Fruit fly (Drosophila melanogaster) whole organism, embryonic: ENCODE data around the gene Muted.
A peak's percentile ranks its signal among the peaks of the same experiment; 100 is the strongest.

Experiments
- CG11093 ChIP-seq: fragments of 200-800 bp; sonication (Bioruptor generic); IDR thresholded peaks from 3 replicates; pipeline ENCODE4 v1.3.6; 2022; ENCODE audit warnings: missing biosample characterization, missing genetic modification characterization
- CG12659 ChIP-seq: fragments of 200-800 bp; sonication (Bioruptor generic); optimal IDR thresholded peaks from 3 replicates; lab custom pipeline; 2017; ENCODE audit warnings: mild to moderate bottlenecking, missing biosample characterization, missing genetic modification reagents, missing genetic modification characterization
- CG13287 ChIP-seq: fragments of 200-800 bp; sonication (Bioruptor generic); IDR thresholded peaks from 2 replicates; pipeline ENCODE4 v1.3.6; 2022; ENCODE audit warnings: missing biosample characterization, missing genetic modification characterization; ENCODE audit not compliant: partially characterized antibody
- CG14014 ChIP-seq: fragments of 200-800 bp; sonication (Bioruptor generic); IDR thresholded peaks from 2 replicates; pipeline ENCODE4 v1.3.6; 2022; ENCODE audit warnings: missing biosample characterization, missing genetic modification characterization
- CG14667 ChIP-seq: fragments of 200-800 bp; sonication (Bioruptor generic); IDR thresholded peaks from 2 replicates; pipeline ENCODE4 v1.3.6; 2022; ENCODE audit warnings: missing biosample characterization, missing genetic modification characterization
- CG1647 ChIP-seq: fragments of 200-800 bp; sonication (Bioruptor generic); optimal IDR thresholded peaks from 3 replicates; lab custom pipeline; 2016; ENCODE audit warnings: missing biosample characterization, missing genetic modification characterization
- CG30431 ChIP-seq: fragments of 200-800 bp; sonication (Bioruptor generic); optimal IDR thresholded peaks from 2 replicates; lab custom pipeline; 2017; ENCODE audit warnings: missing biosample characterization, missing genetic modification characterization
- CG3281 ChIP-seq: fragments of 200-800 bp; sonication (Bioruptor generic); optimal IDR thresholded peaks from 3 replicates; lab custom pipeline; 2017; ENCODE audit warnings: missing biosample characterization, mild to moderate bottlenecking, missing genetic modification characterization
- CG3847 ChIP-seq: fragments of 200-800 bp; sonication (Bioruptor generic); IDR thresholded peaks from 2 replicates; pipeline ENCODE4 v1.3.6; 2022; ENCODE audit warnings: missing biosample characterization, missing genetic modification characterization
- CG42726 ChIP-seq: fragments of 200-800 bp; sonication (Bioruptor generic); IDR thresholded peaks from 2 replicates; pipeline ENCODE4 v1.3.6; 2022; ENCODE audit warnings: missing biosample characterization, missing genetic modification characterization; ENCODE audit not compliant: partially characterized antibody
- CG4282 ChIP-seq: fragments of 200-800 bp; sonication (Bioruptor generic); optimal IDR thresholded peaks from 2 replicates; lab custom pipeline; 2016; ENCODE audit warnings: missing biosample characterization, missing genetic modification characterization
- CG4404 ChIP-seq: fragments of 200-800 bp; sonication (Bioruptor generic); IDR thresholded peaks from 2 replicates; pipeline ENCODE4 v1.3.6; 2022; ENCODE audit warnings: missing biosample characterization, missing genetic modification characterization
- CG8765 ChIP-seq: fragments of 200-800 bp; sonication (Bioruptor generic); IDR thresholded peaks from 2 replicates; pipeline ENCODE4 v1.3.6; 2022; ENCODE audit warnings: missing biosample characterization, missing genetic modification characterization
- CG9817 ChIP-seq: fragments of 200-800 bp; sonication (Bioruptor generic); optimal IDR thresholded peaks from 2 replicates; lab custom pipeline; 2018; ENCODE audit warnings: missing biosample characterization, mild to moderate bottlenecking, missing genetic modification characterization, moderate library complexity
- Dfd ChIP-seq, 2 experiments: fragments of >200 bp; optimal IDR thresholded peaks; 2 replicates each; lab custom pipeline; 2017; ENCODE audit warnings: missing biosample characterization in 2 of 2, missing genetic modification characterization in 2 of 2
- Dp ChIP-seq: fragments of 200-800 bp; sonication (Bioruptor generic); optimal IDR thresholded peaks from 2 replicates; lab custom pipeline; 2018; ENCODE audit warnings: missing biosample characterization, mild to moderate bottlenecking, missing genetic modification characterization, moderate library complexity
- Drgx ChIP-seq: fragments of 200-800 bp; sonication (Bioruptor generic); IDR thresholded peaks from 2 replicates; pipeline ENCODE4 v1.3.6; 2022; ENCODE audit warnings: missing biosample characterization, missing genetic modification characterization
- E2f2 ChIP-seq: fragments of 200-800 bp; sonication (Bioruptor generic); IDR thresholded peaks from 2 replicates; pipeline ENCODE4 v1.3.6; 2022; ENCODE audit warnings: missing biosample characterization, missing genetic modification characterization
- Fer2 ChIP-seq: fragments of 200-800 bp; sonication (Bioruptor generic); optimal IDR thresholded peaks from 2 replicates; lab custom pipeline; 2018; ENCODE audit warnings: missing biosample characterization, mild to moderate bottlenecking, missing genetic modification characterization, moderate library complexity
- Lpt ChIP-seq: fragments of >200 bp; optimal IDR thresholded peaks from 2 replicates; lab custom pipeline; 2018; ENCODE audit warnings: missing biosample characterization, missing genetic modification characterization
- MESR4 ChIP-seq: fragments of 200-800 bp; sonication (Bioruptor generic); optimal IDR thresholded peaks from 2 replicates; lab custom pipeline; 2018; ENCODE audit warnings: missing biosample characterization, mild to moderate bottlenecking, missing genetic modification characterization, moderate library complexity
- NC2α ChIP-seq: fragments of 200-800 bp; sonication (Bioruptor generic); optimal IDR thresholded peaks from 2 replicates; lab custom pipeline; 2016; ENCODE audit warnings: missing biosample characterization, missing genetic modification characterization
- NC2β ChIP-seq: fragments of 200-800 bp; sonication (Bioruptor generic); optimal IDR thresholded peaks from 2 replicates; lab custom pipeline; 2016; ENCODE audit warnings: missing biosample characterization, missing genetic modification characterization
- Nf-YC ChIP-seq: fragments of 200-800 bp; optimal IDR thresholded peaks from 3 replicates; lab custom pipeline; 2019; ENCODE audit warnings: missing biosample characterization, mild to moderate bottlenecking, missing genetic modification characterization, moderate library complexity
- Opbp ChIP-seq: fragments of 200-800 bp; sonication (Bioruptor generic); IDR thresholded peaks from 3 replicates; pipeline ENCODE4 v1.3.6; 2022; ENCODE audit warnings: missing biosample characterization, missing genetic modification characterization; ENCODE audit not compliant: partially characterized antibody
- Pdp1 ChIP-seq, 2 experiments: fragments of 200-800 bp; sonication (Bioruptor generic); optimal IDR thresholded peaks; 3 replicates each; lab custom pipeline; 2016; ENCODE audit warnings: missing biosample characterization in 2 of 2, missing genetic modification characterization in 2 of 2, mild to moderate bottlenecking in 1 of 2, moderate library complexity in 1 of 2
- Ravus ChIP-seq: fragments of 200-800 bp; sonication (Bioruptor generic); IDR thresholded peaks from 2 replicates; pipeline ENCODE4 v1.3.6; 2022; ENCODE audit warnings: missing biosample characterization, missing genetic modification characterization
- Xbp1 ChIP-seq: fragments of 200-800 bp; sonication (Bioruptor generic); optimal IDR thresholded peaks from 3 replicates; lab custom pipeline; 2016; ENCODE audit warnings: missing biosample characterization, mild to moderate bottlenecking, missing genetic modification characterization
- abd-A ChIP-seq: fragments of 200-800 bp; sonication (Bioruptor generic); optimal IDR thresholded peaks from 3 replicates; lab custom pipeline; 2019; ENCODE audit warnings: missing biosample characterization, mild to moderate bottlenecking, missing genetic modification characterization, moderate library complexity
- ase ChIP-seq: fragments of 200-800 bp; sonication (Bioruptor generic); IDR thresholded peaks from 3 replicates; pipeline ENCODE4 v1.3.6; 2022; ENCODE audit warnings: missing biosample characterization, missing genetic modification characterization
- bsh ChIP-seq, 2 experiments: fragments of 200-800 bp; sonication (Bioruptor generic); optimal IDR thresholded peaks; 2 replicates each; lab custom pipeline; 2017 to 2018; ENCODE audit warnings: mild to moderate bottlenecking in 2 of 2, missing biosample characterization in 2 of 2, missing genetic modification characterization in 2 of 2, moderate library complexity in 1 of 2
- cato ChIP-seq: fragments of 200-800 bp; sonication (Bioruptor generic); optimal IDR thresholded peaks from 2 replicates; lab custom pipeline; 2016; ENCODE audit warnings: missing biosample characterization, missing genetic modification characterization, borderline replicate concordance
- chinmo ChIP-seq: fragments of 200-800 bp; sonication (Bioruptor generic); IDR thresholded peaks from 4 replicates; pipeline ENCODE4 v1.3.6; 2022; ENCODE audit warnings: missing biosample characterization, missing genetic modification characterization; ENCODE audit not compliant: partially characterized antibody
- cwo ChIP-seq: fragments of 200-800 bp; sonication (Bioruptor generic); optimal IDR thresholded peaks from 3 replicates; lab custom pipeline; 2017; ENCODE audit warnings: missing biosample characterization, missing genetic modification characterization, mild to moderate bottlenecking, moderate library complexity, missing genetic modification reagents
- dmrt99B ChIP-seq: fragments of 200-800 bp; sonication (Bioruptor generic); optimal IDR thresholded peaks from 2 replicates; lab custom pipeline; 2018; ENCODE audit warnings: missing biosample characterization, mild to moderate bottlenecking, missing genetic modification characterization, moderate library complexity
- eyg ChIP-seq: fragments of 200-800 bp; sonication (Bioruptor generic); optimal IDR thresholded peaks from 3 replicates; lab custom pipeline; 2016; ENCODE audit warnings: missing biosample characterization, missing genetic modification characterization
- fd96Cb ChIP-seq: fragments of 200-800 bp; sonication (Bioruptor generic); optimal IDR thresholded peaks from 2 replicates; lab custom pipeline; 2018; ENCODE audit warnings: missing biosample characterization, mild to moderate bottlenecking, missing genetic modification characterization, moderate library complexity
- fru ChIP-seq: fragments of >200 bp; optimal IDR thresholded peaks from 2 replicates; lab custom pipeline; 2017
- gem ChIP-seq: fragments of 200-800 bp; sonication (Bioruptor generic); optimal IDR thresholded peaks from 2 replicates; lab custom pipeline; 2019; ENCODE audit warnings: missing biosample characterization, mild to moderate bottlenecking, missing genetic modification characterization, moderate library complexity
- lilli ChIP-seq: fragments of 200-800 bp; sonication (Bioruptor generic); optimal IDR thresholded peaks from 3 replicates; lab custom pipeline; 2016; ENCODE audit warnings: missing biosample characterization, missing genetic modification characterization
- lola ChIP-seq, 3 experiments: fragments of >200 bp in 2 of 3; fragments of 200-800 bp in 1 of 3; sonication (Bioruptor generic) in 1 of 3; optimal IDR thresholded peaks; 2 replicates each; lab custom pipeline; 2017 to 2019; ENCODE audit warnings: missing biosample characterization in 3 of 3, missing genetic modification characterization in 3 of 3, mild to moderate bottlenecking in 1 of 3, moderate library complexity in 1 of 3
- pho ChIP-seq: fragments of 200-800 bp; sonication (Bioruptor generic); optimal IDR thresholded peaks from 2 replicates; lab custom pipeline; 2016; ENCODE audit warnings: missing biosample characterization, missing genetic modification characterization
- pros ChIP-seq: fragments of 200-800 bp; sonication (Bioruptor generic); optimal IDR thresholded peaks from 3 replicates; lab custom pipeline; 2019; ENCODE audit warnings: missing biosample characterization, mild to moderate bottlenecking, missing genetic modification characterization, moderate library complexity
- sens ChIP-seq: fragments of 200-800 bp; sonication (Bioruptor generic); peaks from one replicate; lab custom pipeline; 2016; ENCODE audit warnings: missing biosample characterization, missing genetic modification characterization
- sna ChIP-seq: fragments of 200-800 bp; sonication (Bioruptor generic); IDR thresholded peaks from 2 replicates; pipeline ENCODE4 v1.3.6; 2022; ENCODE audit warnings: missing biosample characterization, missing genetic modification characterization; ENCODE audit not compliant: partially characterized antibody
- sob ChIP-seq: fragments of 200-800 bp; sonication (Bioruptor generic); IDR thresholded peaks from 2 replicates; pipeline ENCODE4 v1.3.6; 2022; ENCODE audit warnings: missing biosample characterization, missing genetic modification characterization
- tna ChIP-seq: fragments of 200-800 bp; sonication (Bioruptor generic); IDR thresholded peaks from 2 replicates; pipeline ENCODE4 v1.3.6; 2022; ENCODE audit warnings: missing biosample characterization, missing genetic modification characterization; ENCODE audit not compliant: partially characterized antibody
- trh ChIP-seq: fragments of 200-800 bp; sonication (Bioruptor generic); optimal IDR thresholded peaks from 2 replicates; lab custom pipeline; 2016; ENCODE audit warnings: missing biosample characterization, missing genetic modification characterization
- ttk ChIP-seq: fragments of 200-800 bp; sonication (Bioruptor generic); IDR thresholded peaks from 2 replicates; pipeline ENCODE4 v2.1.2; 2022; ENCODE audit warnings: missing biosample characterization, missing genetic modification characterization
- tup ChIP-seq: fragments of 200-800 bp; sonication (Bioruptor generic); optimal IDR thresholded peaks from 2 replicates; lab custom pipeline; 2016; ENCODE audit warnings: missing biosample characterization, mild to moderate bottlenecking, missing genetic modification characterization, moderate library complexity

Muted gene

DNA sequence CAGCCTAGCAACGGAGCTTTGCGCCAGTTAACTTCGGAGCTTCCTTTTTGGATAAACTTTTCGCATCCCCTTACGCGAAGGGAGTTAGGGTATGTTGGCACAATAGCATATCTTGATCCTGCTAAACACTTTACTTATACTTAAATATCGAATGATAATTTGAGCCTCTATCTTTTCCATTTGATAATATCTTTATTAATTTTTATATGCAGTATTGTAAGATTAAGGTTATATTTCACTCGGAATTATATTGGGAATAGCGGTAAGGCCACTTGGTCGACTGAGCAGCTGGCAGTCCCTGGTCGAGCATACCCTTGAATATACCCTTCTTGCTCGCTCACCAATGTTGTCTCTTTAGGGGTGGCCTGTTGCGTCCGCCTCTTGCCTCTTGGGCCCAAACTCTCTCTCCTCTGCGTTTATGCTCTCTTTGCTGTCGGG lies 6.4 kb downstream of the Muted start (continued):
- TF ChIP-seq CG11093 (GFP tag; lab: Robert Waterston, UW) (peak; percentile 55; the same call in 1 of the 3 replicates), NC2β (GFP tag; lab: Kevin White, UChicago) (no peak), tup (GFP tag; lab: Kevin White, UChicago) (no peak), Nf-YC (tag; lab: Kevin White, UChicago) (no peak), sens (GFP tag; lab: Kevin White, UChicago) (peak; percentile 95), cwo (GFP tag; lab: Kevin White, UChicago) (peak; percentile 55), lola (GFP tag; optimal IDR thresholded peaks at IDR 0.05; lab: Kevin White, UChicago) (peak in 1 of 3 experiments; percentile 23), CG12659 (GFP tag; lab: Kevin White, UChicago) (peak; percentile 59), CG14667 (GFP tag; lab: Robert Waterston, UW) (peak; percentile 42; the same call in 1 of the 2 replicates), CG9817 (tag; lab: Kevin White, UChicago) (peak; percentile 60), trh (GFP tag; lab: Kevin White, UChicago) (peak; percentile 50), pho (GFP tag; lab: Kevin White, UChicago) (peak; percentile 19), NC2α (GFP tag; lab: Kevin White, UChicago) (no peak), CG14014 (peak; percentile 81), sna (GFP tag; lab: Robert Waterston, UW) (no peak), Drgx (GFP tag; lab: Robert Waterston, UW) (peak; percentile 62), CG3847 (peak; percentile 79), CG1647 (GFP tag; lab: Kevin White, UChicago) (peak; percentile 24), cato (no peak), MESR4 (GFP tag; lab: Kevin White, UChicago) (no peak), fru (lab: Kevin White, UChicago) (no peak), Ravus (GFP tag; lab: Robert Waterston, UW) (peak; percentile 72), sob (GFP tag; lab: Robert Waterston, UW) (peak; percentile 60), Dfd (GFP tag; optimal IDR thresholded peaks at IDR 0.05; lab: Kevin White, UChicago) (no peak), fd96Cb (peak; percentile 41), Pdp1 (GFP tag; optimal IDR thresholded peaks at IDR 0.05; lab: Kevin White, UChicago) (peak in 1 of 2 experiments; percentile 73), Lpt (GFP tag; lab: Kevin White, UChicago) (no peak), Fer2 (tag; lab: Kevin White, UChicago) (peak; percentile 45), CG42726 (GFP tag; lab: Robert Waterston, UW) (no peak), lilli (GFP tag; lab: Kevin White, UChicago) (peak; percentile 66), Xbp1 (GFP tag; lab: Kevin White, UChicago) (peak; percentile 56), ase (GFP tag; lab: Robert Waterston, UW) (0 out of 3 replicates have a peak, but pooled peaks have one; percentile 40), chinmo (GFP tag; lab: Robert Waterston, UW) (no peak), abd-A (tag; lab: Kevin White, UChicago) (no peak), bsh (GFP tag; optimal IDR thresholded peaks at IDR 0.05; lab: Kevin White, UChicago) (peak in 1 of 2 experiments; percentile 38), Dp (no peak), eyg (GFP tag; lab: Kevin White, UChicago) (peak; percentile 45), CG8765 (peak; percentile 6; the same call in 1 of the 2 replicates), ttk (GFP tag; lab: Robert Waterston, UW) (peak; percentile 55), pros (no peak), dmrt99B (tag; lab: Kevin White, UChicago) (peak; percentile 82), CG4282 (GFP tag; lab: Kevin White, UChicago) (no peak), tna (GFP tag; lab: Robert Waterston, UW) (no peak), Opbp (GFP tag; lab: Robert Waterston, UW) (no peak), E2f2 (peak; percentile 54), gem (tag; lab: Kevin White, UChicago) (peak; percentile 76), CG3281 (GFP tag; lab: Kevin White, UChicago) (peak; percentile 69), CG30431 (GFP tag; lab: Kevin White, UChicago) (no peak), CG4404 (no peak; the same call in none of the 2 replicates), CG13287 (GFP tag; lab: Robert Waterston, UW) (no peak)
